Worm (Caenorhabditis elegans) whole organism, young adult: ENCODE data around the gene panl-3.

ENCODE experiments used
- F23B12.7 ChIP-seq: sonication (generic microtip); optimal IDR thresholded peaks from 2 replicates; lab custom pipeline; 2017; ENCODE audit warnings: missing genetic modification characterization, mild to moderate bottlenecking, missing compliant biosample characterization, antibody characterized with exemption, moderate library complexity; ENCODE audit not compliant: insufficient read depth
- T07F8.4 ChIP-seq: sonication (generic microtip); optimal IDR thresholded peaks from 2 replicates; lab custom pipeline; 2016; ENCODE audit warnings: mild to moderate bottlenecking, missing genetic modification characterization, moderate library complexity, missing compliant biosample characterization
- Y53F4B.3 ChIP-seq: fragments of 200-800 bp; sonication (Bioruptor generic); IDR thresholded peaks from 2 replicates; pipeline ENCODE4 v1.3.6; 2022; ENCODE audit warnings: missing genetic modification reagents, missing genetic modification characterization, missing compliant biosample characterization
- ZK185.1 ChIP-seq: sonication (generic microtip); optimal IDR thresholded peaks from 2 replicates; lab custom pipeline; 2016; ENCODE audit warnings: mild to moderate bottlenecking, missing genetic modification characterization, missing compliant biosample characterization; ENCODE audit not compliant: poor library complexity, severe bottlenecking
- akir-1 ChIP-seq: fragments of 200-800 bp; sonication (Bioruptor generic); optimal IDR thresholded peaks from 2 replicates; lab custom pipeline; 2018; ENCODE audit warnings: mild to moderate bottlenecking, missing genetic modification characterization, moderate library complexity, missing compliant biosample characterization
- aptf-2 ChIP-seq: fragments of 200-800 bp; sonication (Bioruptor generic); conservative IDR thresholded peaks from 2 replicates; pipeline ENCODE4 v1.3.6; 2022; ENCODE audit warnings: missing genetic modification reagents, missing genetic modification characterization, missing compliant biosample characterization
- ceh-100 ChIP-seq: fragments of 200-800 bp; sonication (Bioruptor generic); IDR thresholded peaks from 2 replicates; pipeline ENCODE4 v1.3.6; 2022; ENCODE audit warnings: missing genetic modification reagents, missing genetic modification characterization, missing compliant biosample characterization
- dpl-1 ChIP-seq: fragments of 150-350 bp; optimal IDR thresholded peaks from 2 replicates; lab custom pipeline; 2014; ENCODE audit warnings: missing biosample characterization, missing genetic modification reagents, missing genetic modification characterization
- efl-1 ChIP-seq: fragments of 150-350 bp; optimal IDR thresholded peaks from 2 replicates; lab custom pipeline; 2014; ENCODE audit warnings: missing biosample characterization, missing genetic modification reagents, missing genetic modification characterization
- egl-44 ChIP-seq: fragments of 200-800 bp; sonication (Bioruptor generic); IDR thresholded peaks from 2 replicates; pipeline ENCODE4 v1.3.6; 2022; ENCODE audit warnings: missing genetic modification reagents, missing genetic modification characterization, missing compliant biosample characterization
- hrde-1 ChIP-seq: sonication (generic microtip); optimal IDR thresholded peaks from 2 replicates; lab custom pipeline; 2016; ENCODE audit warnings: missing genetic modification characterization, mild to moderate bottlenecking, missing compliant biosample characterization, moderate library complexity, missing genotype, missing genetic modification reagents, borderline replicate concordance
- hsf-1 ChIP-seq: fragments of 200-800 bp; sonication (Bioruptor generic); IDR thresholded peaks from 2 replicates; pipeline ENCODE4 v1.3.6; 2022; ENCODE audit warnings: missing genetic modification reagents, missing genetic modification characterization, missing compliant biosample characterization
- let-526 ChIP-seq: fragments of 200-800 bp; sonication (Bioruptor generic); IDR thresholded peaks from 2 replicates; pipeline ENCODE4 v1.3.6; 2022; ENCODE audit warnings: missing genetic modification reagents, missing genetic modification characterization, missing compliant biosample characterization
- lsy-27 ChIP-seq: sonication (generic microtip); optimal IDR thresholded peaks from 2 replicates; lab custom pipeline; 2017; ENCODE audit warnings: missing genetic modification characterization, mild to moderate bottlenecking, missing compliant biosample characterization, antibody characterized with exemption, missing genotype, borderline replicate concordance; ENCODE audit not compliant: insufficient read depth
- madf-10 ChIP-seq: sonication (generic microtip); optimal IDR thresholded peaks from 2 replicates; lab custom pipeline; 2016; ENCODE audit warnings: mild to moderate bottlenecking, missing genetic modification characterization, missing compliant biosample characterization
- madf-3 ChIP-seq: fragments of 200-800 bp; sonication (Bioruptor generic); IDR thresholded peaks from 2 replicates; pipeline ENCODE4 v1.3.6; 2022; ENCODE audit warnings: missing genetic modification reagents, missing genetic modification characterization, missing compliant biosample characterization
- nfya-2 ChIP-seq: fragments of 200-800 bp; sonication (Bioruptor generic); IDR thresholded peaks from 2 replicates; pipeline ENCODE4 v1.3.6; 2022; ENCODE audit warnings: missing genetic modification reagents, missing genetic modification characterization, missing compliant biosample characterization
- nfyb-1 ChIP-seq: fragments of 200-800 bp; sonication (Bioruptor generic); IDR thresholded peaks from 2 replicates; pipeline ENCODE4 v1.3.6; 2022; ENCODE audit warnings: missing genetic modification reagents, missing genetic modification characterization, missing compliant biosample characterization
- nhr-179 ChIP-seq: sonication (generic microtip); optimal IDR thresholded peaks from 2 replicates; lab custom pipeline; 2016; ENCODE audit warnings: mild to moderate bottlenecking, missing genetic modification characterization, missing compliant biosample characterization
- pha-4 ChIP-seq: fragments of 150-350 bp; sonication (generic microtip); optimal IDR thresholded peaks from 2 replicates; lab custom pipeline; 2014; ENCODE audit warnings: missing biosample characterization, missing genetic modification reagents, missing genetic modification characterization
- rcor-1 ChIP-seq: fragments of 200-800 bp; sonication (Bioruptor generic); IDR thresholded peaks from 2 replicates; pipeline ENCODE4 v1.3.6; 2022; ENCODE audit warnings: missing genetic modification reagents, missing genetic modification characterization, missing compliant biosample characterization
- rec-8 ChIP-seq, 2 experiments: sonication (generic microtip); optimal IDR thresholded peaks; 2 replicates each; lab custom pipeline; 2016; ENCODE audit warnings: mild to moderate bottlenecking in 2 of 2, missing genetic modification characterization in 2 of 2, missing genetic modification reagents in 2 of 2, missing genotype in 2 of 2, missing biosample characterization in 1 of 2, missing compliant biosample characterization in 1 of 2, moderate library complexity in 1 of 2
- tbp1 ChIP-seq: fragments of 200-800 bp; sonication (Bioruptor generic); optimal IDR thresholded peaks from 2 replicates; lab custom pipeline; 2018; ENCODE audit warnings: mild to moderate bottlenecking, missing genetic modification characterization, missing compliant biosample characterization
- tlf-1 ChIP-seq: fragments of 200-800 bp; sonication (Bioruptor generic); optimal IDR thresholded peaks from 2 replicates; lab custom pipeline; 2018; ENCODE audit warnings: mild to moderate bottlenecking, missing genetic modification characterization, missing compliant biosample characterization
- unc-130 ChIP-seq: sonication (generic microtip); optimal IDR thresholded peaks from 2 replicates; lab custom pipeline; 2016; ENCODE audit warnings: missing genetic modification reagents, missing genetic modification characterization, missing compliant biosample characterization
- ztf-22 ChIP-seq: fragments of 200-800 bp; sonication (Bioruptor generic); optimal IDR thresholded peaks from 2 replicates; lab custom pipeline; 2018; ENCODE audit warnings: mild to moderate bottlenecking, missing genetic modification characterization, moderate library complexity, missing compliant biosample characterization

Gene panl-3

DNA sequence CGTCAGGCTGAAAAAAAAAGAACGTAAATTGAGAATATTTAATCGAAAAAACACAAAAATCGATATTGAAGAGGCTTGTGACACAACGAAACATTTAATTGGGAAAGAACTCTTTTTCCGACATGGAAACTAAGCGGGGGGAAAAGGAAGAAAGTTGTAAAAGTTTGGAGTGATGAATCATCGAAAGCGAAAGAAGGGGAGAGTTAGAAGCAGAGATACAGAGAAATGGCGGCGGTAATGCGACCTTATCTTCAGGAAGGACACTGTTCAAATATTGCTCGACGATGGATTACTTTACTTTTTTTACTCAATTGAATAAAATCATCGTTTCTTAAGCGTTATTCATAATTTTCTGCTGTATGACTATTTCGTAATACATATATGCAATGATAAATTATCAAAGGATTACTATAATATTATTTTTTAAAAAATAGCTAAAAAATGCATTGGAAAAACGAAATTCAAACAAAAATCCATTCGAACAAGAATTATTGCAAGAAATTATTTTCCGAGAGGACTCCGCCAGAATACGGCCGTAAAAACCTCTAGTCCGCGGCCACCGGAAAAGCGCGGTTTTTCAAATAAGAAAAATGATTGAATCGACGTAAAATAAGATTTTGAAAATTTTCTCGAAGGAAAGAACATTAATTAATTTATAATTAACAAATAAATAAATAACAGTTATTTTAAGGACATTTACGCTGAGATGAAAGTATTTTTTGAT, 49.1 kb downstream of the panl-3 start, which contains the start of gene dhhc-4 (continued):
- TF ChIP-seq hsf-1 (GFP tag; lab: Robert Waterston, UW) (0 out of 2 replicates have a peak, but pooled peaks have one; percentile 56), Y53F4B.3 (no peak), let-526 (no peak), akir-1 (GFP tag; lab: Kevin White, UChicago) (no peak), ZK185.1 (peak; percentile 88), nfyb-1 (no peak), madf-10 (tag; lab: Kevin White, UChicago) (peak; percentile 62), ceh-100 (GFP tag; lab: Robert Waterston, UW) (peak; percentile 33; the same call in 1 of the 2 replicates), rec-8 (tag; optimal IDR thresholded peaks at IDR 0.05; lab: Kevin White, UChicago) (peak in 1 of 2 experiments; percentile 56), rcor-1 (0 out of 2 replicates have a peak, but pooled peaks have one; percentile 41), tlf-1 (GFP tag; lab: Kevin White, UChicago) (peak; percentile 44), F23B12.7 (tag; lab: Kevin White, UChicago) (no peak), efl-1 (GFP tag; lab: Kevin White, UChicago) (peak; percentile 53), madf-3 (0 out of 2 replicates have a peak, but pooled peaks have one; percentile 40), hrde-1 (tag; lab: Kevin White, UChicago) (no peak), ztf-22 (GFP tag; lab: Kevin White, UChicago) (no peak), tbp1 (GFP tag; lab: Kevin White, UChicago) (no peak), nhr-179 (no peak), unc-130 (GFP tag; lab: Kevin White, UChicago) (peak; percentile 83), nfya-2 (GFP tag; lab: Robert Waterston, UW) (no peak), T07F8.4 (tag; lab: Kevin White, UChicago) (peak; percentile 9), dpl-1 (peak; percentile 59), aptf-2 (GFP tag; lab: Robert Waterston, UW) (0 out of 2 replicates have a peak, but pooled peaks have one; percentile 53), pha-4 (tag; lab: Kevin White, UChicago) (no peak), egl-44 (GFP tag; lab: Robert Waterston, UW) (no peak)

DNA sequence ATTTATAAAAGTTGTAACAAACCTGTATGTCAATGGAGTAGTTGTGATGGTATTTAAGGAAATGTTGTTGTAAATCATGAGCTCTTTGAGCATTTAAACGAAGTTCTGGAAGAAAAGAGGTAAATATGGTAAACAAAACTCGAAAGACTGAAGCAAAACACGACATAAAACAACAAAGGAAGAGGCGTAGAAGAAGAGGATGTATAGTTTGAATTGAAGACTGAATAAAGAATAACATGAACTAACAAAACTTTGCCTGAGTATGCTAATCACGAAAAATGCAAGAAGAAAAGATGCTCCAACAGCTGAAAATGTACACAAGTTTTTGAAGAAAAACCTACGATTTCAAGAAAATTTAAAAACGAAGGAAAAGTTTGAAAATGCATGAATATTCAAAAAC, 52.2 kb downstream of the panl-3 start, which contains the start of gene ZK757.1:
TSS of gene ZK757.1 (minus strand) at position 101 of the 400 bp plus-strand sequence.
- TF ChIP-seq rec-8 (tag; optimal IDR thresholded peaks at IDR 0.05; lab: Kevin White, UChicago) = no peak
- no peak for TF ChIP-seq lsy-27 (tag; lab: Kevin White, UChicago)
